Worm (Caenorhabditis elegans): ENCODE data around the gene rsp-7.

Gene rsp-7

DNA sequence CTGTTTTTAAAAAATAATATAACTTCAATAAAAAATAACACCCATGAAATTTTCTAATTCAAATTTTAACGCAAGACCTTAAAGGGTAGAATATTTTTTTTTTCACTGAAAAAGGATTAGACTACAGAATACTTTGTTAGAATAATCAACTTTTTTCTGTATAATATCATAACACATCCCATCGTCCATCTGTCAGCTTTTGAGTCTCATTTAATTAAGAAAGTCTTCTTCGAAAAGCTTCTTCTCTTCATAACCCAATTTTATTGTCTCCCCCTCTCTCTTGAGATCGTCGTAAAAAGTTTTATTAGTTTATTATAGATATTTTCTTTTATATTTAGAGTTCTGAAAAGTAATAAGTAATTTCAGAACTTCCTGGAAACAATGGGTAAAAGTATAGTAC, 37.1 kb downstream of the rsp-7 start:
- TF ChIP-seq aha-1 (tag; optimal IDR thresholded peaks at IDR 0.05) (no peak), ceh-82 (tag; optimal IDR thresholded peaks at IDR 0.05) (no peak), lin-14 (GFP tag; optimal IDR thresholded peaks at IDR 0.05) (peak; percentile 1), irx-1 (tag; optimal IDR thresholded peaks at IDR 0.05) (no peak), elt-3 (tag; optimal IDR thresholded peaks at IDR 0.05) (no peak), lin-15B (tag; optimal IDR thresholded peaks at IDR 0.05) (no peak), egl-27 (tag; optimal IDR thresholded peaks at IDR 0.05) (no peak), nhr-20 (tag; optimal IDR thresholded peaks at IDR 0.05) (no peak)

DNA sequence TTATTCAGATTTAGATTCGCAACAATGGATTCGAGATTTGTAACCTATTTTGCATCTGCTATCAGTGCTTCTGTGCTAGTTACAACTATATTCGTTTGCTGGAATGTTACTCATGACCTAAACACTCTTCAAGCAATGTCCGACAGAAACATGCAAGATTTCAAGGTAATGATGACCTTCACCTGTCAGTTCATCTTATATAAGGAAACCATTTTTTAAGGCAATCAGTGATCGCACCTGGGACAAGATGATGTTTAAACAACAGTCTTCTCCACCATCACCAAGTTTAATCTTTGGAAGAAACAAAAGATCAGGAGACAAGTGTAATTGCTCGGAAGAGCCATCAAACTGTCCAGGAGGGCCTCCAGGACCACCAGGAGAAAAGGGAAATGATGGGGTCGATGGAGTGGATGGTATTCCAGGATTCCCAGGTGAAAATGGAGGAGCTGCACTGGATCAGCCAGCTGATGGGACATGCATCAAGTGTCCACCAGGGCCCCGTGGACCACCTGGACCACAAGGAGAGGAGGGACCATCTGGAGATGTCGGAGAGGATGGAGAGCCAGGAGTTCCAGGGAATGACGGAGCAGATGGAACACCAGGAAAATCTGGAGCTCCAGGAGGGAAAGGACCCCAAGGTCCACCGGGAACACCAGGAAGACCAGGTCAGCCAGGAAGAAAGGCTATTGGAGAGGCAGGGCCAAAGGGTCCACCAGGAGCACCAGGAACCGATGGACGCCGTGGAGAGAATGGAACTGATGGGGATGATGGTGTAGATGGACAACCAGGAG, 44.8 kb downstream of the rsp-7 start, which contains the start of gene col-79:
TSS of gene col-79 (plus strand) at position 20 of the 791 bp plus-strand sequence.
- TF ChIP-seq nhr-85 (tag) (peak; percentile 76), lin-14 (GFP tag; optimal IDR thresholded peaks at IDR 0.05) (peak; percentile 26), nhr-76 (tag; optimal IDR thresholded peaks at IDR 0.05) (no peak), mef-2 (tag; optimal IDR thresholded peaks at IDR 0.05) (no peak), nhr-20 (tag; optimal IDR thresholded peaks at IDR 0.05) (peak; percentile 37), pax-3 (tag; optimal IDR thresholded peaks at IDR 0.05) (no peak)

- TF ChIP-seq nhr-19 (GFP tag; conservative IDR thresholded peaks at IDR 0.05) (no peak), dsc-1 (tag; optimal IDR thresholded peaks at IDR 0.05) (no peak), nhr-20 (tag; optimal IDR thresholded peaks at IDR 0.05) (peak; percentile 33), unc-86 (tag; optimal IDR thresholded peaks at IDR 0.05) (no peak), mab-9 (GFP tag; IDR thresholded peaks at IDR 0.05) (no peak), nhr-85 (tag) (peak; percentile 79), rnt-1 (tag; optimal IDR thresholded peaks at IDR 0.05) (no peak), C04F5.9 (tag; optimal IDR thresholded peaks at IDR 0.05) (no peak), fkh-4 (tag; optimal IDR thresholded peaks at IDR 0.05; ENCODE audit: borderline replicate concordance) (no peak), snu-23 (GFP tag; optimal IDR thresholded peaks at IDR 0.05) (peak; percentile 11), mdl-1 (tag; optimal IDR thresholded peaks at IDR 0.05) (no peak), lin-14 (GFP tag; optimal IDR thresholded peaks at IDR 0.05) (peak; percentile 54), unc-62 (GFP tag; optimal IDR thresholded peaks at IDR 0.05) (no peak), elt-2 (tag; optimal IDR thresholded peaks at IDR 0.05) (no peak), mep-1 (tag; optimal IDR thresholded peaks at IDR 0.05) (no peak), fos-1 (tag; optimal IDR thresholded peaks at IDR 0.05) (no peak), nhr-47 (tag; optimal IDR thresholded peaks at IDR 0.05) (no peak), nhr-77 (tag; optimal IDR thresholded peaks at IDR 0.05) (no peak), nhr-12 (tag; optimal IDR thresholded peaks at IDR 0.05) (no peak), tbx-2 (tag; optimal IDR thresholded peaks at IDR 0.05) (no peak), efl-3 (GFP tag; optimal IDR thresholded peaks at IDR 0.05) (no peak)
Measured at ce11 chrII:10704575-10705170, 45.7 kb downstream of the rsp-7 start, which contains the start of gene col-39. Gene col-39 (plus strand): TSS chrII:10704916.

DNA sequence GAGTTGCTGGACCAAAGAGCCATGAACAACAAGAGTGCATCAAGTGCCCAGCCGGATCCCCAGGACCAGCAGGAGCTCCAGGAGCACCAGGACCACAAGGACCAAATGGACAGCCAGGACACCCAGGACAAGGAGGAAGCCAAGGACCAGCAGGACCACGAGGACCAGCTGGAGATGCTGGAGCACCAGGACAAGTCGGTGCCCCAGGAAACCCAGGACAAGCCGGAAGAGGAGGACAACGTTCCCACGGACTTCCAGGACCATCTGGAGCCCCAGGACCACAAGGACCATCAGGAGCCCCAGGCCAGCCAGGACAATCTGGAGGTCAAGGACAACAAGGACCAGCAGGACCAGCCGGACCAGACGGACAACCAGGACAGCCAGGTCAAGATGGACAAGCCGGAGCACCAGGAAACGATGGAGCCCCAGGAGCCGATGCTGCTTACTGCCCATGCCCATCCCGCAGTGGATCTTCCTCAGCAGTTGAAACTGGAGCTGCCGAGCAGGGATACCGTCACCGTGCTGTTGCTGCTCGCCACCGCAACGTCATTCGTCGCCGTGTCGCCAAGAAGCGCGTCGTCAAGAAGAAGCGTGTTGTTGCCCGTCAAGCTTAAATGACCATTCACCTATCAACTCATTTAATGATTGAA, 46.5 kb downstream of the rsp-7 start:
- TF ChIP-seq pag-3 (tag; optimal IDR thresholded peaks at IDR 0.05; ENCODE audit: borderline replicate concordance, insufficient read depth) (no peak), nhr-85 (tag) (peak; percentile 0)

DNA sequence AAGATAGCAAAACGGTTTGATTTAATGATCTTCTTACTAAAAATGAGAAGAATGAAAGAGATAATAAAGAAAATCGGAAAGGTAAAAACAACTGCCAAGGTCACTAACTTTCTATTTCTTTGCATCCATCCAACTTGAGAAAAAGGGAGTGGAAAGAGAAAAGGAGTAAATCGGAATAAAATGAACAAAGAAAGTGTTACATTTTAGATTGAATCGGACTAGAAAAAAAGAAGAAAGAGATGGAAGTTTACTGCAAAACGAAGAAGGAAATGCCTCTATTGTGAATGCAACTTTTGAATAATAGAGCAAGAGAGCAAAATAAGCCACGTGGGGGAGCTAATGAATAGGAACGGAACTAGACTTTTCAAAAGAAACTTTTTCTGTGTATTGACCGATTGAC, 47.0 kb downstream of the rsp-7 start:
- TF ChIP-seq ceh-63 (GFP tag; optimal IDR thresholded peaks at IDR 0.05) (no peak), C34B4.2 (tag; optimal IDR thresholded peaks at IDR 0.05) (no peak), nhr-85 (tag) (peak; percentile 47), egl-13 (tag; optimal IDR thresholded peaks at IDR 0.05) (no peak), tbx-2 (tag; optimal IDR thresholded peaks at IDR 0.05) (no peak), lin-14 (GFP tag; optimal IDR thresholded peaks at IDR 0.05) (peak; percentile 70), isw-1 (GFP tag; IDR thresholded peaks at IDR 0.05) (no peak), fos-1 (tag; optimal IDR thresholded peaks at IDR 0.05) (no peak), lsy-2 (tag; optimal IDR thresholded peaks at IDR 0.05) (peak in 1 of 2 experiments; percentile 8), elt-3 (tag; optimal IDR thresholded peaks at IDR 0.05) (peak in 2 of 6 experiments; percentile 17 to 26), irx-1 (tag; optimal IDR thresholded peaks at IDR 0.05) (peak; percentile 6), fkh-10 (GFP tag; optimal IDR thresholded peaks at IDR 0.05) (peak; percentile 73), nhr-20 (tag; optimal IDR thresholded peaks at IDR 0.05) (peak; percentile 17), mdl-1 (tag; optimal IDR thresholded peaks at IDR 0.05) (no peak), blmp-1 (tag; optimal IDR thresholded peaks at IDR 0.05) (peak; percentile 97), lir-3 (tag; optimal IDR thresholded peaks at IDR 0.05; ENCODE audit: poor library complexity) (no peak)

All from whole organism, L1 larva.